Worm (Caenorhabditis elegans) whole organism, L3 larva: ENCODE measurements around the gene grp-1.

ENCODE experiments used
- aly-2 ChIP-seq: fragments of 150-350 bp; optimal IDR thresholded peaks from 2 replicates; lab custom pipeline; 2014; ENCODE audit warnings: missing biosample characterization, missing genetic modification characterization
- ceh-28 ChIP-seq: fragments of 150-350 bp; optimal IDR thresholded peaks from 2 replicates; lab custom pipeline; 2014; ENCODE audit warnings: missing biosample characterization, missing genetic modification reagents, missing genetic modification characterization
- ceh-9 ChIP-seq: sonication (generic microtip); optimal IDR thresholded peaks from 2 replicates; lab custom pipeline; 2018; ENCODE audit warnings: missing biosample characterization, missing genetic modification characterization
- elt-2 ChIP-seq: sonication (generic microtip); optimal IDR thresholded peaks from 2 replicates; lab custom pipeline; 2016; ENCODE audit warnings: missing genetic modification reagents, mild to moderate bottlenecking, missing genetic modification characterization, missing compliant biosample characterization
- mml-1 ChIP-seq: fragments of 150-350 bp; sonication (generic microtip); optimal IDR thresholded peaks from 3 replicates; lab custom pipeline; 2014; ENCODE audit warnings: missing biosample characterization, missing genetic modification characterization
- nhr-12 ChIP-seq: fragments of 150-350 bp; optimal IDR thresholded peaks from 2 replicates; lab custom pipeline; 2014; ENCODE audit warnings: missing biosample characterization, missing genetic modification characterization
- nhr-28 ChIP-seq: fragments of 150-350 bp; optimal IDR thresholded peaks from 2 replicates; lab custom pipeline; 2014; ENCODE audit warnings: missing biosample characterization, missing genetic modification characterization
- nhr-43 ChIP-seq: sonication (generic microtip); optimal IDR thresholded peaks from 2 replicates; lab custom pipeline; 2016; ENCODE audit warnings: mild to moderate bottlenecking, missing genetic modification characterization, missing compliant biosample characterization; ENCODE audit not compliant: poor library complexity, severe bottlenecking
- pha-4 ChIP-seq: fragments of 150-350 bp; optimal IDR thresholded peaks from 2 replicates; lab custom pipeline; 2014; ENCODE audit warnings: missing biosample characterization, missing genetic modification reagents, missing genetic modification characterization
- sea-2 ChIP-seq: fragments of 150-350 bp; sonication (generic microtip); optimal IDR thresholded peaks from 4 replicates; lab custom pipeline; 2014; ENCODE audit warnings: missing biosample characterization, missing genetic modification reagents, missing genetic modification characterization
- unc-62 ChIP-seq: fragments of 150-350 bp; sonication (generic microtip); optimal IDR thresholded peaks from 4 replicates; lab custom pipeline; 2014; ENCODE audit warnings: missing biosample characterization, missing genetic modification reagents, missing genetic modification characterization

Gene grp-1

ce11 chrIII:8132496-8132895 is 47.0 kb downstream of the grp-1 start:
- peak; percentile 85 for TF ChIP-seq pha-4
- no peak for TF ChIP-seq nhr-43 (tag; lab: Kevin White, UChicago)
- no peak for TF ChIP-seq nhr-28 (tag; lab: Kevin White, UChicago)
- no peak for TF ChIP-seq sea-2
- TF ChIP-seq, all 47 proteins: peak for 1

- peak; percentile 20 for TF ChIP-seq elt-2 (tag; lab: Kevin White, UChicago)
- peak; percentile 76 for TF ChIP-seq pha-4
- TF ChIP-seq mml-1: no peak
- TF ChIP-seq unc-62 (GFP tag; lab: Kevin White, UChicago): no peak
These were observed 47.8 kb downstream of the grp-1 start, which contains the start of gene C14B9.2 for ce11 chrIII:8133346-8133745. C14B9.2 (plus strand) TSS chrIII:8133665.

ce11 chrIII:8136517-8137099 is 51.1 kb downstream of the grp-1 start:
- TF ChIP-seq ceh-9: no peak
- peak; percentile 80 for TF ChIP-seq aly-2
- TF ChIP-seq ceh-28 (tag; lab: Kevin White, UChicago): peak; percentile 2
- TF ChIP-seq pha-4: peak; percentile 82
- TF ChIP-seq nhr-12 (tag; lab: Kevin White, UChicago): no peak
- TF ChIP-seq elt-2 (tag; lab: Kevin White, UChicago): peak; percentile 16

- TF ChIP-seq aly-2: no peak
- peak; percentile 49 for TF ChIP-seq pha-4
These were observed 52.3 kb downstream of the grp-1 start, which contains the start of gene hsp-12.2 for ce11 chrIII:8137777-8138176. hsp-12.2 (plus strand) TSS chrIII:8138077.
